Worm (Caenorhabditis elegans) whole organism, early embryonic: ENCODE measurements around the gene T25D10.1.

Experiments used
- B0310.2 ChIP-seq: sonication (generic microtip); optimal IDR thresholded peaks from 2 replicates; lab custom pipeline; 2016; ENCODE audit warnings: mild to moderate bottlenecking, missing genetic modification characterization, missing compliant biosample characterization
- F13C5.2 ChIP-seq: sonication (generic microtip); optimal IDR thresholded peaks from 2 replicates; lab custom pipeline; 2017; ENCODE audit warnings: mild to moderate bottlenecking, missing genetic modification characterization, inconsistent platforms, missing compliant biosample characterization
- aly-1 ChIP-seq: sonication (generic microtip); optimal IDR thresholded peaks from 2 replicates; lab custom pipeline; 2016; ENCODE audit warnings: missing genetic modification characterization, missing compliant biosample characterization
- ama-1 ChIP-seq: fragments of 150-350 bp; optimal IDR thresholded peaks from 2 replicates; lab custom pipeline; 2014
- ceh-13 ChIP-seq: fragments of 200-800 bp; sonication (Bioruptor generic); optimal IDR thresholded peaks from 2 replicates; lab custom pipeline; 2018; ENCODE audit warnings: mild to moderate bottlenecking, missing genetic modification characterization, missing compliant biosample characterization
- ceh-36 ChIP-seq: sonication (generic microtip); optimal IDR thresholded peaks from 2 replicates; lab custom pipeline; 2016; ENCODE audit warnings: missing genetic modification characterization, inconsistent platforms, missing compliant biosample characterization
- ets-7 ChIP-seq: sonication (generic microtip); optimal IDR thresholded peaks from 2 replicates; lab custom pipeline; 2016; ENCODE audit warnings: missing genotype, missing genetic modification characterization, missing compliant biosample characterization
- flt-1 ChIP-seq: fragments of 200-800 bp; sonication (Bioruptor generic); IDR thresholded peaks from 2 replicates; pipeline ENCODE4 v1.3.6; 2022; ENCODE audit warnings: missing genetic modification characterization, missing compliant biosample characterization
- hmbx-1 ChIP-seq: sonication (generic microtip); optimal IDR thresholded peaks from 2 replicates; lab custom pipeline; 2016; ENCODE audit warnings: mild to moderate bottlenecking, missing genetic modification characterization, missing compliant biosample characterization
- hmg-4 ChIP-seq: fragments of 200-800 bp; sonication (Bioruptor generic); optimal IDR thresholded peaks from 2 replicates; lab custom pipeline; 2018; ENCODE audit warnings: mild to moderate bottlenecking, missing genetic modification characterization, missing compliant biosample characterization
- hnd-1 ChIP-seq: sonication (generic microtip); optimal IDR thresholded peaks from 2 replicates; lab custom pipeline; 2016; ENCODE audit warnings: missing genetic modification characterization, missing compliant biosample characterization
- pes-1 ChIP-seq: fragments of 200-800 bp; sonication (Bioruptor generic); IDR thresholded peaks from 2 replicates; pipeline ENCODE4 v1.3.6; 2022; ENCODE audit warnings: missing genetic modification reagents, missing genetic modification characterization, missing compliant biosample characterization
- scrt-1 ChIP-seq: fragments of 200-800 bp; sonication (Bioruptor generic); IDR thresholded peaks from 2 replicates; pipeline ENCODE4 v1.3.6; 2022; ENCODE audit warnings: missing genetic modification characterization, missing compliant biosample characterization
- sea-1 ChIP-seq: fragments of 200-800 bp; sonication (Bioruptor generic); conservative IDR thresholded peaks from 2 replicates; pipeline ENCODE4 v1.3.6; 2022; ENCODE audit warnings: missing genetic modification characterization, missing compliant biosample characterization
- tbx-11 ChIP-seq: fragments of 200-800 bp; sonication (Bioruptor generic); IDR thresholded peaks from 2 replicates; pipeline ENCODE4 v1.3.6; 2022; ENCODE audit warnings: missing genetic modification characterization, missing compliant biosample characterization
- tbx-37 ChIP-seq: fragments of 200-800 bp; sonication (Bioruptor generic); conservative IDR thresholded peaks from 2 replicates; pipeline ENCODE4 v1.3.6; 2022; ENCODE audit warnings: missing genetic modification reagents, missing genetic modification characterization, missing compliant biosample characterization
- tra-4 ChIP-seq: sonication (generic microtip); optimal IDR thresholded peaks from 2 replicates; lab custom pipeline; 2017; ENCODE audit warnings: missing genetic modification characterization, missing compliant biosample characterization

The T25D10.1 gene

DNA sequence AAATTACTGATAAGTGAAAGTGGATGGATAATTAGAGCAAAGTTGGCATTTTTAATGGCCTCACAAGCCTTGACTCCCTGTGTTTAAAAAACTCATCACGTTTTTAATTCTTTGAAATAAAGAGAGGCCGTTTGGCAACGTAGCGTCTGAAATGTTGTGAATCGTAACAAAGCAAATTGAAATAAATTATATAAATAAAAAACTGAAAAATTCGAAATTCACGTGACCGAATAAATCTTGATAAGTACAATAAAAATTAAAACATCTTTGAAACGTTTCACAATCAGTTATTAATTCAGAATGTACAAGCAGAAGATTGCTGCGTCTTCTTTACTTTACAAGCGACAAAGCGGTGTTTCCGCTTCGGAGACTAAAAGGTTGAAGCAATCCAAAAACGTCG, 19.6 kb downstream of the T25D10.1 start, which contains the start of gene K03H9.3:
Gene K03H9.3 (plus strand): TSS at position 301 of the 400 bp plus-strand sequence.
- no peak for TF ChIP-seq scrt-1 (GFP tag; lab: Robert Waterston, UW)
- no peak for TF ChIP-seq tbx-11 (GFP tag; lab: Robert Waterston, UW)
- TF ChIP-seq pes-1 (GFP tag; lab: Robert Waterston, UW), result no peak
- no peak for TF ChIP-seq ets-7 (tag; lab: Kevin White, UChicago)
- TF ChIP-seq flt-1 (GFP tag; lab: Robert Waterston, UW), result no peak
- TF ChIP-seq B0310.2 (tag; lab: Kevin White, UChicago), result no peak
- no peak for TF ChIP-seq ceh-13
- TF ChIP-seq hmg-4, result no peak
- TF ChIP-seq tra-4 (tag; lab: Kevin White, UChicago), result no peak
- no peak for TF ChIP-seq tbx-37 (GFP tag; lab: Robert Waterston, UW)
- no peak for TF ChIP-seq aly-1 (tag; lab: Kevin White, UChicago)
- no peak for TF ChIP-seq sea-1
- TF ChIP-seq hnd-1, result no peak
- no peak for TF ChIP-seq ceh-36
- no peak for TF ChIP-seq hmbx-1 (tag; lab: Kevin White, UChicago)
- TF ChIP-seq F13C5.2 (tag; lab: Kevin White, UChicago), result no peak
- TF ChIP-seq ama-1 (lab: Kevin White, UChicago), result no peak

DNA sequence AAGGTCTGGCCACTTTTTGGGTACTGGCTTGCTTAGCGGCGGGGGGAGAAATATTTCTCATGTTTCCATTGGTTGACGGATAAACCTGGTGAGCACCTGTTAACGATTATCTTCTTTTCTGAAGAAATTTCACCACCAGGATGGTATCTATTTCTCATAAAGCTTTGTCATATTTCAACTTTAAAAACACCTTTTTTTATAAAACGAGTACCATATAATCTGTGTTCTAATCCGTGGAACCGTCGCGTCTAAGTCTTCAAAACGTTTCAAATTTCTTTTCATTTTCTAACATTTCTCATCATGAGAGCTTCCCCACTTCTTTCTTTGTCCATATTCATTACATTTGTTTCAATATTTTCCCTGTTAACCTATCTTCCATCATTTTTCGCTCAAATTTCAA, 22.8 kb downstream of the T25D10.1 start, which contains the start of gene col-75:
Gene col-75 (plus strand): TSS at position 301 of the 400 bp plus-strand sequence.
- TF ChIP-seq sea-1, result no peak
- no peak for TF ChIP-seq B0310.2 (tag; lab: Kevin White, UChicago)
- no peak for TF ChIP-seq ceh-36

DNA sequence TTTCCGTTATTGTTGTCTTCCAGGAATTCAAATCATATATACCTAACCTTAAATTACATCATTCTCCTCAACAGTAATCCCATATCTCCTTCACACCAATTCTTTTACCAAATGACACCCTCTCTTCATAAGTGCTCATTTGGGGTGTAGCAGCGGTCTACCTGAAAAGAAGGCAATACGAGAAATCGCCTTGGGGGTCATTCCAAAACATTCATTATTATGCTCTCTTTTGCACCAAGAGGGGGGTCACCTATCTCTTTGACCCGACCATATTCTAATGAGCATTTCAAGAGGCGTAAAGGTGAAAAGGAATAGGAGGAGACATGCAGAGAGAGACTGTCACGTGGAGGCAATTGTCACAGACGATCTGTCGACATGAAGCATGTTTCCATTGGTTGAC, 33.6 kb downstream of the T25D10.1 start:
- TF ChIP-seq sea-1 (no peak), pes-1 (GFP tag; lab: Robert Waterston, UW) (no peak)

DNA sequence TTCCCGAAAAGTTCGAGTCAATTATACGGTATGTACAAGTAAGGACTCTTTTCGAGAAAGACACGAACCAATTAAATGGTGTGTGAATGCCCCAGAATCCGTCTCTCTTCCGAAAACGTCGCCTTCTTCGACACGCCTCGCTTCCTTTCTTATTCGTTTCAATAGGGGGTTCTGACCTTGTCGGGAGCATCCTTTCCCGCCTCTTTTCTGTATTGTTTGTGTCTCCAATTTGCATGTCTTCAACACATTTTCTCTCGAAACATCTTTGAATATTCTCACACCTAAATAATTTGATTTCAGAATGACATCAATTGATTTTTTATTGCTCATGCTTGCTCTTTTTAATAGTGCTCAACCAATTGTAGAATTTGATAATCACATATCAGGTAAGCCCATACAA, 37.9 kb downstream of the T25D10.1 start, which contains the start of gene cutl-16:
Gene cutl-16 (plus strand): TSS at position 301 of the 400 bp plus-strand sequence.
- TF ChIP-seq ceh-13 (no peak), F13C5.2 (tag; lab: Kevin White, UChicago) (no peak), tbx-11 (GFP tag; lab: Robert Waterston, UW) (no peak), sea-1 (no peak), ceh-36 (no peak), hmbx-1 (tag; lab: Kevin White, UChicago) (no peak), tra-4 (tag; lab: Kevin White, UChicago) (no peak), ets-7 (tag; lab: Kevin White, UChicago) (no peak), aly-1 (tag; lab: Kevin White, UChicago) (no peak), pes-1 (GFP tag; lab: Robert Waterston, UW) (no peak), hnd-1 (no peak), flt-1 (GFP tag; lab: Robert Waterston, UW) (no peak), ama-1 (lab: Kevin White, UChicago) (no peak), scrt-1 (GFP tag; lab: Robert Waterston, UW) (no peak), tbx-37 (GFP tag; lab: Robert Waterston, UW) (no peak)

DNA sequence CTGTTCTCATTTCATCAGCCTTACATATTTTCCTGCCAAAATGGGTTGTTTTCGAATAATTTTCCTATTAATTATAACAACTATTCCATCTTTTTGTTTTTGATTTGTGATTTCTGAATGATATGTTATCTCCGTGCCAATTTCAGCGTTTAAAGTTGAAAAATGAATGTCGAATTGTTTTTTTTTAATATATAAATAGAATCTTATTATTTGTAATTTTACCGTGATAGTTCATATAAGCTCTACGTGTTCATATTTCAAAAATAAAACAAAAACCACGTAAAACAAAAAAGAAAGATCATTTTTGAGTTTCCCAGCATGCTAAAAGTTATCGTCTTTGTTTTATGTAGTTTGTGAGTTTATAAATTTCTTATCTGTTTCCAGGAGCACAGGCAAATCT, 40.5 kb downstream of the T25D10.1 start, which contains the start of gene K06A1.2:
Gene K06A1.2 (plus strand): TSS at position 301 of the 400 bp plus-strand sequence.
- TF ChIP-seq tra-4 (tag; lab: Kevin White, UChicago) (no peak), tbx-37 (GFP tag; lab: Robert Waterston, UW) (no peak), aly-1 (tag; lab: Kevin White, UChicago) (no peak), F13C5.2 (tag; lab: Kevin White, UChicago) (no peak), hmg-4 (no peak), B0310.2 (tag; lab: Kevin White, UChicago) (no peak), ceh-36 (no peak), pes-1 (GFP tag; lab: Robert Waterston, UW) (no peak), hmbx-1 (tag; lab: Kevin White, UChicago) (no peak), ets-7 (tag; lab: Kevin White, UChicago) (no peak), tbx-11 (GFP tag; lab: Robert Waterston, UW) (no peak), flt-1 (GFP tag; lab: Robert Waterston, UW) (no peak), ama-1 (lab: Kevin White, UChicago) (no peak)

DNA sequence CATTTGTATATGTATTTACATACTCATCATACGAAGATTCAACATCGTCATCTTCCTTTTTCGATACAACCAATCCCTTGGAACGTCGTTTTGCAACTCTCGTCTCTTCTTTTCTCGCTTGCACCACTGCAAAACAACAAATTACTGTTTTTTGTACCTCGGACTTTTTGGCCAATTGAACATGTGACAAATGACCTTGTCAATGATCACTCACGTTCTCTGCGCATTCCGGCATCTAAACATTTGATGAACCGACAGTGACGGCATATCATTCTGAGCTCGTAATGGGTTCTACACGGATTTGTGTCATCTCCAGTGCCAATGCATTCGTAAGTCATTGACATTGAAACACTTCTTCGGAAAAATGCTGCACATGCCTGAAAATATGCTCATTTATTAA, 45.0 kb downstream of the T25D10.1 start:
- no peak for TF ChIP-seq F13C5.2 (tag; lab: Kevin White, UChicago)

DNA sequence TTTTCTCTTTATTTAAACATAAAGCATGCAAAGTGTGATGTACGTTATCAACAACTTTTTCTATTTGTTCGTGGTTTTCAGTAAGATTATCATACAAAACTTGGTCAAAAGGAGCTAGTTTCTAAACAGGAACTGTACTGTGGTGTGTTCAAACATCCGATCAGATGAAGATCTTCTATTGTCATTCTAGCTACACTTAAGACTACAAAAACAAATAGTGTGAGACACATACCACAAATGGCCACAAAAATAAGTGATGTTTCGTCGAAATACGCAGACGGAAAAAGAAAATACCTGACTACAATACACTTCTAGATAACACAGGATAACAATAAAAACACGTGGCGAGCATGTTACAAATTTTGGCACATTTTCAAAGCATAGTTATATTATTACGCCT, 45.5 kb downstream of the T25D10.1 start:
- no peak for TF ChIP-seq hmbx-1 (tag; lab: Kevin White, UChicago)
- no peak for TF ChIP-seq ceh-36

DNA sequence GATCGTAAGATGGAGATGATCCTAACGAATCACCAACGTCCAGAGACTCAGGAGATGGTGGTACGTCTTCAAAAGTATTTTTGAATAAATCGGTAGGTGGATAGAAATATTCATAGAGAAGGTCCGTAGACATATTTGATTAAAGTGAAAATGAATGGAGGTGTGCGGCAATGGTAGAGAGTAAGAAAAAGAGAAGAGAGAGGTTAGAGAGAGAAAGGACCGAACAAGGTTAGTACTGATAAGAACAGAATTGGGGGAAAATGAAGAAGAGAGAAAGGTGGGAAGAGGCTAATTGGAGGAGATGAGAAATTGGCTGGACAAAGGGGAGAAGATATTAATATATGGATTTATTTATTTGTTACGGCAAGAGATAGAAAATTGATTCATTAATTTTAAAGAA, 46.5 kb downstream of the T25D10.1 start, which contains the start of gene nhr-22:
Gene nhr-22 (minus strand): TSS at position 137 of the 400 bp plus-strand sequence.
- no peak for TF ChIP-seq tbx-11 (GFP tag; lab: Robert Waterston, UW)
- TF ChIP-seq ets-7 (tag; lab: Kevin White, UChicago), result no peak

DNA sequence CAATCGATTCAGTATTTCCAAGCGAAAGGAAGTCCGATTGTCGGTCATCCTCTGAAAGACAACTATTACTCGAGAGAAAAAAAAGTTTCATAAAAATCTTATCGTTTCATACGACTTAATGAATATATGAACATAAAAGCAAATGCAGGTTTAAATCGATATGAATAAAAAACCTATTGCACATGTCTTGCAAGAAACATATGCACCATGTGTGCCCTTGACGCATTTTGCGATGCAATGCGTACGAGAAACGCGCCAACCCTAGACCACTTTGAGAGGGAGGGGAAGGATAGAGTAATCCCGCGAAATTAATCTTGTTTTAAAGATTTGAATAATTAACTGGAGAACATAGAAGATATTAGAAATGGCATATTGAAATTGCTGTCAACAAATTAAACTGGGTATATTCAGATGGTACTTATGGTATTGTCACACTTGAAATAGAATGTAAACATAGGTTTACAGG, 50.2 kb downstream of the T25D10.1 start, which contains the start of gene atg-16.2:
Gene atg-16.2 (minus strand): TSS at position 51 of the 466 bp plus-strand sequence.
- no peak for TF ChIP-seq ceh-13
- TF ChIP-seq ceh-36, result peak; percentile 11
- no peak for TF ChIP-seq pes-1 (GFP tag; lab: Robert Waterston, UW)
